Fruit fly (Drosophila melanogaster): Measurements from ENCODE around the gene CG31635.
A peak's percentile ranks its signal among the peaks of the same experiment; 100 is the strongest.

CG31635 gene

dm6 chr2L:6683992-6684882 is 35.3 kb upstream of the CG31635 start, which contains the start of gene Nhe3 (continued):
- TF ChIP-seq Stat92E (GFP tag; optimal IDR thresholded peaks at IDR 0.05), result peak in 1 of 3 experiments; percentile 84
- TF ChIP-seq btn (GFP tag; optimal IDR thresholded peaks at IDR 0.05), result peak; percentile 48
- TF ChIP-seq CG1647 (GFP tag; optimal IDR thresholded peaks at IDR 0.05), result peak; percentile 70
- TF ChIP-seq CG11398 (GFP tag; optimal IDR thresholded peaks at IDR 0.05), result peak; percentile 28
- peak; percentile 72 for TF ChIP-seq CG15696 (tag; optimal IDR thresholded peaks at IDR 0.05)
- TF ChIP-seq CG6654 (GFP tag; optimal IDR thresholded peaks at IDR 0.05), result peak; percentile 40
- TF ChIP-seq cas (GFP tag; IDR thresholded peaks at IDR 0.05), result 0 out of 2 replicates have a peak, but pooled peaks have one; percentile 41
- peak; percentile 73 for TF ChIP-seq CG17359 (tag; optimal IDR thresholded peaks at IDR 0.05)
- peak; percentile 61 for TF ChIP-seq CG18764 (GFP tag; optimal IDR thresholded peaks at IDR 0.05)
- TF ChIP-seq Meics (GFP tag; optimal IDR thresholded peaks at IDR 0.05), result peak; percentile 77
- no peak for TF ChIP-seq luna (GFP tag; optimal IDR thresholded peaks at IDR 0.05)
- TF ChIP-seq CG11504 (tag; optimal IDR thresholded peaks at IDR 0.05), result no peak
- TF ChIP-seq slou (GFP tag; optimal IDR thresholded peaks at IDR 0.05), result peak; percentile 49
- peak; percentile 81 for TF ChIP-seq CG4424 (GFP tag; optimal IDR thresholded peaks at IDR 0.05)
- peak; percentile 87 for TF ChIP-seq ems (GFP tag; optimal IDR thresholded peaks at IDR 0.05)
- TF ChIP-seq Dp (GFP tag; optimal IDR thresholded peaks at IDR 0.05), result peak; percentile 96
- TF ChIP-seq MTF-1 (GFP tag; optimal IDR thresholded peaks at IDR 0.05; ENCODE audit: borderline replicate concordance), result peak; percentile 14
- TF ChIP-seq emc (GFP tag; optimal IDR thresholded peaks at IDR 0.05), result no peak
- TF ChIP-seq aop (GFP tag; IDR thresholded peaks at IDR 0.05), result no peak
- TF ChIP-seq grau (tag; optimal IDR thresholded peaks at IDR 0.05), result peak; percentile 78
- peak; percentile 70 for TF ChIP-seq croc (GFP tag; conservative IDR thresholded peaks at IDR 0.05)
- peak; percentile 60 for TF ChIP-seq Camta (GFP tag; optimal IDR thresholded peaks at IDR 0.05)
- TF ChIP-seq CG1024 (GFP tag; IDR thresholded peaks at IDR 0.05), result peak; percentile 68; the same call in 1 of the 2 replicates
- peak; percentile 61; the same call in 1 of the 3 replicates for TF ChIP-seq knrl (GFP tag; IDR thresholded peaks at IDR 0.05; ENCODE audit: partially characterized antibody)
- TF ChIP-seq CrebB (tag; optimal IDR thresholded peaks at IDR 0.05), result peak; percentile 65
- TF ChIP-seq CG11456 (GFP tag; IDR thresholded peaks at IDR 0.05), result peak; percentile 87
- TF ChIP-seq CG30020 (tag; optimal IDR thresholded peaks at IDR 0.05), result peak; percentile 74
- no peak; the same call in 2 of the 3 replicates for TF ChIP-seq Doc3 (GFP tag; IDR thresholded peaks at IDR 0.05; ENCODE audit: partially characterized antibody)
- peak; percentile 86 for TF ChIP-seq CG17328 (GFP tag; IDR thresholded peaks at IDR 0.05)
- TF ChIP-seq CG3407 (GFP tag; optimal IDR thresholded peaks at IDR 0.05), result peak; percentile 39
- TF ChIP-seq NFAT (GFP tag; IDR thresholded peaks at IDR 0.05), result peak; percentile 84
- TF ChIP-seq NK7.1 (GFP tag; optimal IDR thresholded peaks at IDR 0.05), result peak; percentile 71
- no peak for TF ChIP-seq Kr (GFP tag; optimal IDR thresholded peaks at IDR 0.05)
- no peak for TF ChIP-seq fd102C (GFP tag; optimal IDR thresholded peaks at IDR 0.05)
- TF ChIP-seq tna (GFP tag; IDR thresholded peaks at IDR 0.05; ENCODE audit: partially characterized antibody), result no peak
- TF ChIP-seq otp (GFP tag; IDR thresholded peaks at IDR 0.05), result peak; percentile 74
- peak; percentile 26 for TF ChIP-seq CG12236 (GFP tag; optimal IDR thresholded peaks at IDR 0.05)
- peak; percentile 69 for TF ChIP-seq Side (GFP tag; optimal IDR thresholded peaks at IDR 0.05)
- peak; percentile 60 for TF ChIP-seq CG10462 (GFP tag; optimal IDR thresholded peaks at IDR 0.05)
- TF ChIP-seq Hmr (GFP tag; optimal IDR thresholded peaks at IDR 0.05), result peak; percentile 53
- peak; percentile 75 for TF ChIP-seq CG9609 (GFP tag; optimal IDR thresholded peaks at IDR 0.05)
- TF ChIP-seq ac (GFP tag; optimal IDR thresholded peaks at IDR 0.05), result no peak
- peak; percentile 63 for TF ChIP-seq gcm (GFP tag; optimal IDR thresholded peaks at IDR 0.05)
- peak; percentile 51 for TF ChIP-seq Asciz (GFP tag; optimal IDR thresholded peaks at IDR 0.05)
- peak; percentile 70 for TF ChIP-seq ap (GFP tag; IDR thresholded peaks at IDR 0.05)
- peak; percentile 57 for TF ChIP-seq stwl (tag; optimal IDR thresholded peaks at IDR 0.05)
- peak; percentile 39 for TF ChIP-seq psq (GFP tag; optimal IDR thresholded peaks at IDR 0.05)
- peak; percentile 66 for TF ChIP-seq CG5245 (GFP tag; optimal IDR thresholded peaks at IDR 0.05)

Measured in whole organism, embryonic.